2 fruit fly cellular contexts compared by ENCODE assay signal in the genomic region with DNA sequence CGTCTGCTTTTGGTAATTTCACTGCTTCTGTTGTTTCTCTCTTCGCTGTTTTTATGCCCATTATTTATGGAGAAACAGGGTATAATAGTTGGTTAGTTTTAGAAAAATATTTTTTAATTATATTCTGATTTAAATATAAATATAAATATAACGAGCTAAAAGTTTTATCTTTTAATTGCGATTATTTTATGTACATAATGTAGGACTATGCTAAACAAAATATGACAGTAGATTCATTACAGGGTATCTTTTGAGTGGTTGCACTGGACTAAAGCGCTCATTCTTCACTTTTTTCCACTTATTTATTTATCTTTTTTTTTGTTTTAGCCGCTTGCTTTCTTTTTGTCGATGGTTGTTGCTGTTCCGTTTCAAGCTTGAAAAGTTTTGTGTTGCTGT.
TF ChIP-seq lines count a peak whose summit lies in the region.

No protein-coding gene starts in this region.

TF ChIP-seq in whole organism, embryonic, 481 proteins besides CTCF, POLR2A, EP300 and RAD21 (continued from another document and continues in another):
- no peak for TF ChIP-seq Deaf1 (tag; optimal IDR thresholded peaks at IDR 0.05; lab: Kevin White, UChicago)
- peak; percentile 41 for TF ChIP-seq ssp (GFP tag; IDR thresholded peaks at IDR 0.05; lab: Robert Waterston, UW)
- peak; percentile 30 for TF ChIP-seq CG1529 (GFP tag; optimal IDR thresholded peaks at IDR 0.05; lab: Kevin White, UChicago)
- TF ChIP-seq E2f1 (GFP tag; IDR thresholded peaks at IDR 0.05; lab: Robert Waterston, UW), result peak; percentile 55
- no peak for TF ChIP-seq CG15479 (GFP tag; optimal IDR thresholded peaks at IDR 0.05; lab: Kevin White, UChicago)
- no peak for TF ChIP-seq hbn (GFP tag; IDR thresholded peaks at IDR 0.05; lab: Robert Waterston, UW; ENCODE audit: partially characterized antibody)
- TF ChIP-seq CG2875 (GFP tag; optimal IDR thresholded peaks at IDR 0.05; lab: Kevin White, UChicago), result peak; percentile 12
- TF ChIP-seq Hmx (GFP tag; optimal IDR thresholded peaks at IDR 0.05; lab: Kevin White, UChicago), result no peak
- no peak for TF ChIP-seq CG10565 (GFP tag; optimal IDR thresholded peaks at IDR 0.05; lab: Kevin White, UChicago)
- no peak for TF ChIP-seq otp (GFP tag; IDR thresholded peaks at IDR 0.05; lab: Robert Waterston, UW)
- TF ChIP-seq dmrt11E (tag; optimal IDR thresholded peaks at IDR 0.05; lab: Kevin White, UChicago), result no peak
- no peak for TF ChIP-seq CG13775 (GFP tag; optimal IDR thresholded peaks at IDR 0.05; lab: Kevin White, UChicago)
- TF ChIP-seq croc (GFP tag; conservative IDR thresholded peaks at IDR 0.05; lab: Robert Waterston, UW), result peak; percentile 24; the same call in 1 of the 3 replicates
- TF ChIP-seq D19B (GFP tag; optimal IDR thresholded peaks at IDR 0.05; lab: Kevin White, UChicago), result peak; percentile 82
- no peak for TF ChIP-seq D (optimal IDR thresholded peaks at IDR 0.05; lab: Kevin White, UChicago)
- peak; percentile 21 for TF ChIP-seq D (GFP tag; optimal IDR thresholded peaks at IDR 0.05; lab: Kevin White, UChicago)
- TF ChIP-seq cato (GFP tag; optimal IDR thresholded peaks at IDR 0.05; lab: Kevin White, UChicago; ENCODE audit: borderline replicate concordance), result no peak
- TF ChIP-seq sr (GFP tag; IDR thresholded peaks at IDR 0.05; lab: Robert Waterston, UW), result no peak
- TF ChIP-seq psq (GFP tag; optimal IDR thresholded peaks at IDR 0.05; lab: Kevin White, UChicago), result peak; percentile 65
- peak in 1 of 2 experiments; percentile 33 for TF ChIP-seq dpn (GFP tag; optimal IDR thresholded peaks at IDR 0.05; lab: Kevin White, UChicago)
- no peak for TF ChIP-seq usp (GFP tag; optimal IDR thresholded peaks at IDR 0.05; lab: Kevin White, UChicago)
- no peak for TF ChIP-seq eyg (GFP tag; optimal IDR thresholded peaks at IDR 0.05; lab: Kevin White, UChicago)
- TF ChIP-seq crp (GFP tag; optimal IDR thresholded peaks at IDR 0.05; lab: Kevin White, UChicago), result no peak
- no peak for TF ChIP-seq sqz (GFP tag; optimal IDR thresholded peaks at IDR 0.05; lab: Kevin White, UChicago)
- TF ChIP-seq Taf1 (GFP tag; IDR thresholded peaks at IDR 0.05; lab: Robert Waterston, UW), result no peak
- no peak for TF ChIP-seq Side (GFP tag; optimal IDR thresholded peaks at IDR 0.05; lab: Kevin White, UChicago)
- TF ChIP-seq C15 (GFP tag; IDR thresholded peaks at IDR 0.05; lab: Robert Waterston, UW), result no peak
- 0 out of 3 replicates have a peak, but pooled peaks have one; percentile 8 for TF ChIP-seq ken (GFP tag; IDR thresholded peaks at IDR 0.05; lab: Robert Waterston, UW)
- TF ChIP-seq ase (GFP tag; IDR thresholded peaks at IDR 0.05; lab: Robert Waterston, UW), result peak; percentile 35; the same call in 1 of the 3 replicates
- TF ChIP-seq Pdp1 (GFP tag; optimal IDR thresholded peaks at IDR 0.05; lab: Kevin White, UChicago), result no peak
- no peak for TF ChIP-seq trh (GFP tag; optimal IDR thresholded peaks at IDR 0.05; lab: Kevin White, UChicago)
- no peak for TF ChIP-seq Dll (GFP tag; IDR thresholded peaks at IDR 0.05; lab: Robert Waterston, UW; ENCODE audit: partially characterized antibody)
- TF ChIP-seq jumu (GFP tag; optimal IDR thresholded peaks at IDR 0.05; lab: Kevin White, UChicago), result no peak
- TF ChIP-seq Lhr (GFP tag; optimal IDR thresholded peaks at IDR 0.05; lab: Kevin White, UChicago), result no peak
- no peak for TF ChIP-seq lola (GFP tag; optimal IDR thresholded peaks at IDR 0.05; lab: Kevin White, UChicago)
- TF ChIP-seq CG6175 (GFP tag; IDR thresholded peaks at IDR 0.05; lab: Robert Waterston, UW), result no peak
- no peak for TF ChIP-seq Sry-β (GFP tag; optimal IDR thresholded peaks at IDR 0.05; lab: Kevin White, UChicago)
- no peak for TF ChIP-seq unc-4 (GFP tag; IDR thresholded peaks at IDR 0.05; lab: Robert Waterston, UW; ENCODE audit: partially characterized antibody)
- TF ChIP-seq CG3995 (GFP tag; optimal IDR thresholded peaks at IDR 0.05; lab: Kevin White, UChicago), result no peak
- no peak for TF ChIP-seq CG7372 (GFP tag; IDR thresholded peaks at IDR 0.05; lab: Robert Waterston, UW)
- TF ChIP-seq ATbp (GFP tag; optimal IDR thresholded peaks at IDR 0.05; lab: Kevin White, UChicago), result peak; percentile 63
- TF ChIP-seq Elba2 (GFP tag; optimal IDR thresholded peaks at IDR 0.05; lab: Kevin White, UChicago), result no peak
- TF ChIP-seq fd64A (GFP tag; optimal IDR thresholded peaks at IDR 0.05; lab: Kevin White, UChicago), result no peak
- TF ChIP-seq CG4404 (GFP tag; IDR thresholded peaks at IDR 0.05; lab: Robert Waterston, UW), result no peak
- no peak for TF ChIP-seq luna (GFP tag; optimal IDR thresholded peaks at IDR 0.05; lab: Kevin White, UChicago)
- TF ChIP-seq schlank (tag; optimal IDR thresholded peaks at IDR 0.05; lab: Kevin White, UChicago), result no peak
- no peak for TF ChIP-seq slou (GFP tag; optimal IDR thresholded peaks at IDR 0.05; lab: Kevin White, UChicago)
- TF ChIP-seq B-H1 (GFP tag; IDR thresholded peaks at IDR 0.05; lab: Robert Waterston, UW), result no peak
- TF ChIP-seq Awh (GFP tag; IDR thresholded peaks at IDR 0.05; lab: Robert Waterston, UW), result 0 out of 2 replicates have a peak, but pooled peaks have one; percentile 36
- TF ChIP-seq CG9797 (GFP tag; optimal IDR thresholded peaks at IDR 0.05; lab: Kevin White, UChicago), result no peak
- no peak for TF ChIP-seq CG5245 (GFP tag; optimal IDR thresholded peaks at IDR 0.05; lab: Kevin White, UChicago)
- TF ChIP-seq gem (tag; optimal IDR thresholded peaks at IDR 0.05; lab: Kevin White, UChicago), result peak; percentile 84
- TF ChIP-seq mld (GFP tag; IDR thresholded peaks at IDR 0.05; lab: Robert Waterston, UW; ENCODE audit: partially characterized antibody), result no peak
- no peak for TF ChIP-seq ato (GFP tag; IDR thresholded peaks at IDR 0.05; lab: Robert Waterston, UW; ENCODE audit: partially characterized antibody)
- TF ChIP-seq pfk (GFP tag; optimal IDR thresholded peaks at IDR 0.05; lab: Kevin White, UChicago), result no peak
- TF ChIP-seq abd-A (tag; optimal IDR thresholded peaks at IDR 0.05; lab: Kevin White, UChicago), result no peak
- TF ChIP-seq cas (GFP tag; IDR thresholded peaks at IDR 0.05; lab: Robert Waterston, UW), result no peak
- TF ChIP-seq CG32532 (GFP tag; IDR thresholded peaks at IDR 0.05; lab: Robert Waterston, UW), result no peak
- TF ChIP-seq oc (tag; optimal IDR thresholded peaks at IDR 0.05; lab: Kevin White, UChicago), result peak; percentile 73
- TF ChIP-seq ranshi (GFP tag; IDR thresholded peaks at IDR 0.05; lab: Robert Waterston, UW), result no peak
- no peak for TF ChIP-seq tna (GFP tag; IDR thresholded peaks at IDR 0.05; lab: Robert Waterston, UW; ENCODE audit: partially characterized antibody)
- TF ChIP-seq CG12942 (GFP tag; optimal IDR thresholded peaks at IDR 0.05; lab: Kevin White, UChicago), result no peak
- TF ChIP-seq Opbp (GFP tag; IDR thresholded peaks at IDR 0.05; lab: Robert Waterston, UW; ENCODE audit: partially characterized antibody), result no peak
- TF ChIP-seq onecut (GFP tag; IDR thresholded peaks at IDR 0.05; lab: Robert Waterston, UW), result no peak
- no peak for TF ChIP-seq Nf-YB (GFP tag; optimal IDR thresholded peaks at IDR 0.05; lab: Kevin White, UChicago)

TF ChIP-seq in whole organism, prepupa, 60 proteins besides CTCF, POLR2A, EP300 and RAD21 (continued from another document):
- no peak for TF ChIP-seq CG1621 (tag; optimal IDR thresholded peaks at IDR 0.05; lab: Kevin White, UChicago)
- TF ChIP-seq eg (GFP tag; IDR thresholded peaks at IDR 0.05; lab: Robert Waterston, UW), result peak; percentile 71
- peak; percentile 61 for TF ChIP-seq Met (GFP tag; optimal IDR thresholded peaks at IDR 0.05; lab: Kevin White, UChicago)
- TF ChIP-seq fd59A (GFP tag; optimal IDR thresholded peaks at IDR 0.05; lab: Kevin White, UChicago), result no peak
- peak; percentile 72 for TF ChIP-seq svp (GFP tag; lab: Kevin White, UChicago)
- peak; percentile 64 for TF ChIP-seq CG3919 (GFP tag; optimal IDR thresholded peaks at IDR 0.05; lab: Kevin White, UChicago)
- TF ChIP-seq Ets21C (GFP tag; optimal IDR thresholded peaks at IDR 0.05; lab: Kevin White, UChicago), result no peak
- TF ChIP-seq acj6 (GFP tag; optimal IDR thresholded peaks at IDR 0.05; lab: Kevin White, UChicago), result peak; percentile 75
- peak; percentile 35 for TF ChIP-seq CG4318 (GFP tag; optimal IDR thresholded peaks at IDR 0.05; lab: Kevin White, UChicago)
TF ChIP-seq in whole organism, prepupa: peak in this region for 48.
